Fruit fly (Drosophila melanogaster): ENCODE data around the gene Fer2LCH.

- TF ChIP-seq CG16779 (tag; optimal IDR thresholded peaks at IDR 0.05): no peak
- no peak for TF ChIP-seq Hr4 (GFP tag; optimal IDR thresholded peaks at IDR 0.05)
- no peak for TF ChIP-seq CG11902 (GFP tag; optimal IDR thresholded peaks at IDR 0.05)
- no peak for TF ChIP-seq CG10669 (GFP tag; optimal IDR thresholded peaks at IDR 0.05)
- no peak for TF ChIP-seq CG6792 (GFP tag; optimal IDR thresholded peaks at IDR 0.05)
- TF ChIP-seq CG34406 (GFP tag; optimal IDR thresholded peaks at IDR 0.05): no peak
- no peak for TF ChIP-seq net (GFP tag; optimal IDR thresholded peaks at IDR 0.05)
- no peak for TF ChIP-seq CG8632 (GFP tag; optimal IDR thresholded peaks at IDR 0.05)
- no peak for TF ChIP-seq CG32006 (GFP tag; optimal IDR thresholded peaks at IDR 0.05)
- no peak for TF ChIP-seq CG11762 (GFP tag; optimal IDR thresholded peaks at IDR 0.05; ENCODE audit: insufficient read depth)
Measured at dm6 chr3R:30424993-30425392, 37.4 kb downstream of the Fer2LCH start, which contains the start of gene CG15536.

Data from whole organism, prepupa.